Worm (Caenorhabditis elegans): ENCODE results near the gene mdt-30.
A peak's percentile ranks its signal among the peaks of the same experiment; 100 is the strongest.

mdt-30 gene

DNA sequence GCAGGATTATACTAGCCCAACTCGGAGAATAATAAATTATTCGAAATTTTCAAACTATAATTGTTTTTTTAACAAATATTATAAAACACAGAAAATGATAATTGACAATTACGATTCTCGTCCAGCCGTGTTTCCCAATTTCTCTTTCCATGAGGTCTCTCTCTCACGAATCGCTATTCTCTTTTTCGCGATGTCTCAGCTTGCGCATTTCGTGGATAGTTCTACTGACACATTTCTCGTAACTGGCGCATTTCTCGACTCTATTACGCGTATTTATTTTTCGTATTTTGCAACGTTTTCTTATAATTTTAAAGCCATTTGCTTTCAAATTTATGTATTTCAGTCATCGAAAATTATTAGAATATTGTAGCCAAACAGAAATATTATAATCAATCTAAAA lies 15.9 kb upstream of the mdt-30 start (continued):
- no peak for TF ChIP-seq pag-3 (tag; optimal IDR thresholded peaks at IDR 0.05; ENCODE audit: borderline replicate concordance, insufficient read depth)
- peak; percentile 98 for TF ChIP-seq lin-15B (tag; optimal IDR thresholded peaks at IDR 0.05)
- TF ChIP-seq xbp-1 (tag; optimal IDR thresholded peaks at IDR 0.05), result peak; percentile 96
- TF ChIP-seq nhr-71 (tag; optimal IDR thresholded peaks at IDR 0.05), result peak; percentile 98
- TF ChIP-seq mef-2 (tag; optimal IDR thresholded peaks at IDR 0.05), result peak; percentile 69
- no peak for TF ChIP-seq unc-30 (tag; optimal IDR thresholded peaks at IDR 0.05)
- peak; percentile 100 for TF ChIP-seq C16A3.4 (tag; optimal IDR thresholded peaks at IDR 0.05)
- peak; percentile 99 for TF ChIP-seq nhr-77 (tag; optimal IDR thresholded peaks at IDR 0.05)
- peak; percentile 98 for TF ChIP-seq unc-130 (tag; optimal IDR thresholded peaks at IDR 0.05)
- TF ChIP-seq egl-13 (tag; optimal IDR thresholded peaks at IDR 0.05), result peak; percentile 86
- TF ChIP-seq unc-62 (GFP tag; optimal IDR thresholded peaks at IDR 0.05), result peak; percentile 50
- peak; percentile 97 for TF ChIP-seq zag-1 (tag; optimal IDR thresholded peaks at IDR 0.05)
- TF ChIP-seq lin-14 (GFP tag; optimal IDR thresholded peaks at IDR 0.05), result peak; percentile 98
- peak; percentile 99 for TF ChIP-seq fkh-8 (tag; optimal IDR thresholded peaks at IDR 0.05)
- TF ChIP-seq fkh-4 (tag; optimal IDR thresholded peaks at IDR 0.05; ENCODE audit: borderline replicate concordance), result peak; percentile 79
- peak; percentile 96 for TF ChIP-seq nhr-237 (tag; optimal IDR thresholded peaks at IDR 0.05)
- TF ChIP-seq ceh-82 (tag; optimal IDR thresholded peaks at IDR 0.05), result peak; percentile 99
- peak; percentile 97 for TF ChIP-seq pax-3 (tag; optimal IDR thresholded peaks at IDR 0.05)
- TF ChIP-seq nhr-85 (tag), result peak; percentile 95
- peak; percentile 97 for TF ChIP-seq nhr-20 (tag; optimal IDR thresholded peaks at IDR 0.05)
- peak; percentile 86 for TF ChIP-seq unc-98 (GFP tag; IDR thresholded peaks at IDR 0.05)
- no peak for TF ChIP-seq hlh-4 (tag; optimal IDR thresholded peaks at IDR 0.05)
- TF ChIP-seq ceh-63 (GFP tag; optimal IDR thresholded peaks at IDR 0.05), result peak; percentile 95
- peak; percentile 39 for TF ChIP-seq sup-37 (GFP tag; optimal IDR thresholded peaks at IDR 0.05)
- peak; percentile 93 to 97 for TF ChIP-seq lin-35 (GFP tag; optimal IDR thresholded peaks at IDR 0.05)
- TF ChIP-seq ztf-4 (tag; optimal IDR thresholded peaks at IDR 0.05), result peak; percentile 87
- TF ChIP-seq snu-23 (GFP tag; optimal IDR thresholded peaks at IDR 0.05), result peak; percentile 99
- TF ChIP-seq mdl-1 (tag; optimal IDR thresholded peaks at IDR 0.05), result peak in 1 of 2 experiments; percentile 91
- TF ChIP-seq C34B4.2 (tag; optimal IDR thresholded peaks at IDR 0.05), result no peak
- TF ChIP-seq fkh-10 (GFP tag; optimal IDR thresholded peaks at IDR 0.05), result peak; percentile 99
- peak; percentile 98 for TF ChIP-seq fos-1 (tag; optimal IDR thresholded peaks at IDR 0.05)
- TF ChIP-seq nhr-11 (tag; optimal IDR thresholded peaks at IDR 0.05), result peak; percentile 80
- peak; percentile 96 to 98 for TF ChIP-seq lsy-2 (tag; optimal IDR thresholded peaks at IDR 0.05)
- peak; percentile 80 for TF ChIP-seq ceh-8 (GFP tag; optimal IDR thresholded peaks at IDR 0.05)
- peak; percentile 97 for TF ChIP-seq jun-1 (tag; optimal IDR thresholded peaks at IDR 0.05)
- TF ChIP-seq ztf-11 (tag; optimal IDR thresholded peaks at IDR 0.05), result peak in 1 of 2 experiments; percentile 93
- TF ChIP-seq C04F5.9 (tag; optimal IDR thresholded peaks at IDR 0.05), result peak; percentile 91
- peak; percentile 69 for TF ChIP-seq irx-1 (tag; optimal IDR thresholded peaks at IDR 0.05)
- TF ChIP-seq efl-1 (optimal IDR thresholded peaks at IDR 0.05), result peak; percentile 96 to 98
- TF ChIP-seq efl-1 (GFP tag; optimal IDR thresholded peaks at IDR 0.05 in 1 of 2), result peak; percentile 87 to 98
- TF ChIP-seq tbx-2 (tag; optimal IDR thresholded peaks at IDR 0.05), result peak; percentile 95
- TF ChIP-seq isw-1 (GFP tag; IDR thresholded peaks at IDR 0.05), result peak; percentile 96

- TF ChIP-seq elt-3 (tag; optimal IDR thresholded peaks at IDR 0.05) (no peak), mdl-1 (tag; optimal IDR thresholded peaks at IDR 0.05) (no peak), unc-62 (GFP tag; optimal IDR thresholded peaks at IDR 0.05) (no peak), egl-27 (tag; optimal IDR thresholded peaks at IDR 0.05) (no peak), ztf-11 (tag; optimal IDR thresholded peaks at IDR 0.05) (no peak), fos-1 (tag; optimal IDR thresholded peaks at IDR 0.05) (no peak), ces-1 (GFP tag; optimal IDR thresholded peaks at IDR 0.05) (no peak), Y116A8C.19 (tag; optimal IDR thresholded peaks at IDR 0.05; ENCODE audit: borderline replicate concordance) (no peak), sptf-1 (tag; optimal IDR thresholded peaks at IDR 0.05) (no peak), nhr-11 (tag; optimal IDR thresholded peaks at IDR 0.05) (no peak), nhr-47 (tag; optimal IDR thresholded peaks at IDR 0.05) (no peak), jun-1 (tag; optimal IDR thresholded peaks at IDR 0.05) (no peak), nhr-28 (tag; optimal IDR thresholded peaks at IDR 0.05) (no peak), unc-30 (tag; optimal IDR thresholded peaks at IDR 0.05) (no peak), mep-1 (tag; optimal IDR thresholded peaks at IDR 0.05) (no peak), nhr-85 (tag) (no peak), swsn-7 (tag; optimal IDR thresholded peaks at IDR 0.05) (no peak), dpl-1 (GFP tag; optimal IDR thresholded peaks at IDR 0.05) (no peak), C16A3.4 (tag; optimal IDR thresholded peaks at IDR 0.05) (no peak)
Observed at ce11 chrIII:8042775-8043174, 14.9 kb upstream of the mdt-30 start, which contains the start of gene K12H4.6. Gene K12H4.6, minus strand, starts transcription at chrIII:8042875.

Data from whole organism, L1 larva.